Fruit fly (Drosophila melanogaster) whole organism, embryonic: ENCODE results near the gene CG44261.

ENCODE experiments used
- Awh ChIP-seq: fragments of 200-800 bp; sonication (Bioruptor generic); IDR thresholded peaks from 2 replicates; pipeline ENCODE4, ENCODE4 v1.3.6; 2022; ENCODE audit warnings: missing biosample characterization, missing genetic modification characterization
- CG11093 ChIP-seq: fragments of 200-800 bp; sonication (Bioruptor generic); IDR thresholded peaks from 3 replicates; pipeline ENCODE4 v1.3.6; 2022; ENCODE audit warnings: missing biosample characterization, missing genetic modification characterization
- CG15073 ChIP-seq: fragments of 200-800 bp; sonication (Bioruptor generic); optimal IDR thresholded peaks from 2 replicates; lab custom pipeline; 2016; ENCODE audit warnings: missing biosample characterization, missing genetic modification characterization
- CG1647 ChIP-seq: fragments of 200-800 bp; sonication (Bioruptor generic); optimal IDR thresholded peaks from 3 replicates; lab custom pipeline; 2016; ENCODE audit warnings: missing biosample characterization, missing genetic modification characterization
- CG16813 ChIP-seq: fragments of 200-800 bp; sonication (Bioruptor generic); IDR thresholded peaks from 3 replicates; pipeline ENCODE4 v1.3.6; 2022; ENCODE audit warnings: missing biosample characterization, missing genetic modification characterization; ENCODE audit not compliant: partially characterized antibody
- CG17361 ChIP-seq: fragments of 200-800 bp; sonication (Bioruptor generic); IDR thresholded peaks from 3 replicates; pipeline ENCODE4 v1.3.6; 2022; ENCODE audit warnings: missing biosample characterization, missing genetic modification characterization
- CG17568 ChIP-seq: fragments of 200-800 bp; sonication (Bioruptor generic); optimal IDR thresholded peaks from 2 replicates; lab custom pipeline; 2018; ENCODE audit warnings: missing biosample characterization, mild to moderate bottlenecking, missing genetic modification characterization, moderate library complexity
- CG17912 ChIP-seq: fragments of 200-800 bp; sonication (Bioruptor generic); optimal IDR thresholded peaks from 2 replicates; lab custom pipeline; 2018; ENCODE audit warnings: missing biosample characterization, mild to moderate bottlenecking, missing genetic modification characterization
- CG3163 ChIP-seq: fragments of 200-800 bp; sonication (Bioruptor generic); optimal IDR thresholded peaks from 3 replicates; lab custom pipeline; 2016; ENCODE audit warnings: missing biosample characterization, missing genetic modification characterization
- CG3281 ChIP-seq: fragments of 200-800 bp; sonication (Bioruptor generic); optimal IDR thresholded peaks from 3 replicates; lab custom pipeline; 2017; ENCODE audit warnings: missing biosample characterization, mild to moderate bottlenecking, missing genetic modification characterization
- CG4707 ChIP-seq: fragments of 200-800 bp; sonication (Bioruptor generic); optimal IDR thresholded peaks from 2 replicates; lab custom pipeline; 2018; ENCODE audit warnings: missing biosample characterization, mild to moderate bottlenecking, missing genetic modification characterization, moderate library complexity
- CG6175 ChIP-seq: fragments of 200-800 bp; sonication (Bioruptor generic); IDR thresholded peaks from 3 replicates; pipeline ENCODE4 v1.3.6; 2022; ENCODE audit warnings: missing biosample characterization, missing genetic modification characterization
- CG7357 ChIP-seq: fragments of 200-800 bp; sonication (Bioruptor generic); IDR thresholded peaks from 3 replicates; pipeline ENCODE4 v1.3.6; 2022; ENCODE audit warnings: missing biosample characterization, missing genetic modification characterization
- CG7987 ChIP-seq: fragments of 200-800 bp; sonication (Bioruptor generic); optimal IDR thresholded peaks from 2 replicates; lab custom pipeline; 2018; ENCODE audit warnings: missing biosample characterization, mild to moderate bottlenecking, missing genetic modification characterization, moderate library complexity
- CG8281 ChIP-seq: fragments of 200-800 bp; sonication (Bioruptor generic); optimal IDR thresholded peaks from 2 replicates; lab custom pipeline; 2018; ENCODE audit warnings: missing biosample characterization, mild to moderate bottlenecking, missing genetic modification characterization, moderate library complexity
- CG8359 ChIP-seq: fragments of 200-800 bp; sonication (Bioruptor generic); optimal IDR thresholded peaks from 2 replicates; lab custom pipeline; 2017; ENCODE audit warnings: missing biosample characterization, mild to moderate bottlenecking, missing genetic modification characterization, borderline replicate concordance
- CG8765 ChIP-seq: fragments of 200-800 bp; sonication (Bioruptor generic); IDR thresholded peaks from 2 replicates; pipeline ENCODE4 v1.3.6; 2022; ENCODE audit warnings: missing biosample characterization, missing genetic modification characterization
- CkIIα-i1 ChIP-seq: fragments of 200-800 bp; sonication (Bioruptor generic); IDR thresholded peaks from 2 replicates; pipeline ENCODE4 v1.3.6; 2022; ENCODE audit warnings: missing biosample characterization, missing genetic modification characterization
- Dbx ChIP-seq: fragments of 200-800 bp; sonication (Bioruptor generic); IDR thresholded peaks from 3 replicates; pipeline ENCODE4 v1.3.6; 2022; ENCODE audit warnings: missing biosample characterization, missing genetic modification characterization
- Dll ChIP-seq: fragments of 200-800 bp; sonication (Bioruptor generic); IDR thresholded peaks from 4 replicates; pipeline ENCODE4 v1.3.6; 2022; ENCODE audit warnings: missing biosample characterization, missing genetic modification characterization; ENCODE audit not compliant: partially characterized antibody
- Eip74EF ChIP-seq, 2 experiments: fragments of 200-800 bp in 1 of 2; fragments of >200 bp in 1 of 2; sonication (Bioruptor generic) in 1 of 2; optimal IDR thresholded peaks; 2 replicates each; lab custom pipeline; 2017 to 2019; ENCODE audit warnings: missing biosample characterization in 2 of 2, missing genetic modification characterization in 2 of 2, mild to moderate bottlenecking in 1 of 2, moderate library complexity in 1 of 2
- Hr51 ChIP-seq, 2 experiments: fragments of 200-800 bp; sonication (Bioruptor generic); optimal IDR thresholded peaks; 2 replicates in 1 of 2; 3 replicates in 1 of 2; lab custom pipeline; 2016 to 2018; ENCODE audit warnings: missing biosample characterization in 2 of 2, missing genetic modification characterization in 2 of 2, mild to moderate bottlenecking in 1 of 2, moderate library complexity in 1 of 2
- Jarid2 ChIP-seq: fragments of 200-800 bp; sonication (Bioruptor generic); optimal IDR thresholded peaks from 3 replicates; lab custom pipeline; 2017; ENCODE audit warnings: mild to moderate bottlenecking, missing biosample characterization, missing genetic modification reagents, missing genetic modification characterization
- MBD-R2 ChIP-seq: fragments of 200-800 bp; sonication (Bioruptor generic); IDR thresholded peaks from 2 replicates; pipeline ENCODE4 v1.3.6; 2022; ENCODE audit warnings: missing biosample characterization, missing genetic modification characterization
- Mad ChIP-seq: fragments of 200-800 bp; sonication (Bioruptor generic); optimal IDR thresholded peaks from 2 replicates; lab custom pipeline; 2016; ENCODE audit warnings: missing biosample characterization, missing genetic modification characterization
- NC2β ChIP-seq: fragments of 200-800 bp; sonication (Bioruptor generic); optimal IDR thresholded peaks from 2 replicates; lab custom pipeline; 2016; ENCODE audit warnings: missing biosample characterization, missing genetic modification characterization
- Pdp1 ChIP-seq, 2 experiments: fragments of 200-800 bp; sonication (Bioruptor generic); optimal IDR thresholded peaks; 3 replicates each; lab custom pipeline; 2016; ENCODE audit warnings: missing biosample characterization in 2 of 2, missing genetic modification characterization in 2 of 2, mild to moderate bottlenecking in 1 of 2, moderate library complexity in 1 of 2
- Sin3A ChIP-seq: fragments of >200 bp; optimal IDR thresholded peaks from 2 replicates; lab custom pipeline; 2018
- Ssrp ChIP-seq: fragments of 200-800 bp; sonication (Bioruptor generic); optimal IDR thresholded peaks from 2 replicates; lab custom pipeline; 2018; ENCODE audit warnings: missing biosample characterization, mild to moderate bottlenecking, missing genetic modification characterization, moderate library complexity
- ab ChIP-seq: fragments of 200-800 bp; sonication (Bioruptor generic); optimal IDR thresholded peaks from 2 replicates; lab custom pipeline; 2016; ENCODE audit warnings: missing biosample characterization, missing genetic modification characterization
- al ChIP-seq: fragments of 200-800 bp; sonication (Bioruptor generic); IDR thresholded peaks from 2 replicates; pipeline ENCODE4 v1.3.6; 2022; ENCODE audit warnings: missing biosample characterization, missing genetic modification characterization
- chif ChIP-seq, 2 experiments: fragments of 200-800 bp; sonication (Bioruptor generic); optimal IDR thresholded peaks; 3 replicates each; lab custom pipeline; 2016; ENCODE audit warnings: missing biosample characterization in 2 of 2, missing genetic modification characterization in 2 of 2
- chm ChIP-seq: fragments of 200-800 bp; sonication (Bioruptor generic); IDR thresholded peaks from 2 replicates; pipeline ENCODE4 v1.3.6; 2022; ENCODE audit warnings: missing biosample characterization, missing genetic modification characterization
- danr ChIP-seq: fragments of 200-800 bp; sonication (Bioruptor generic); IDR thresholded peaks from 2 replicates; pipeline ENCODE4 v1.3.6; 2022; ENCODE audit warnings: missing biosample characterization, missing genetic modification characterization
- disco-r ChIP-seq: fragments of 200-800 bp; sonication (Bioruptor generic); optimal IDR thresholded peaks from 2 replicates; lab custom pipeline; 2016; ENCODE audit warnings: missing biosample characterization, missing genetic modification characterization
- eve ChIP-seq, 2 experiments: fragments of >200 bp; optimal IDR thresholded peaks; 2 replicates each; lab custom pipeline; 2017; ENCODE audit warnings: missing biosample characterization in 2 of 2, missing genetic modification characterization in 2 of 2
- hkb ChIP-seq, 2 experiments: fragments of 200-800 bp in 1 of 2; fragments of >200 bp in 1 of 2; sonication (Bioruptor generic) in 1 of 2; IDR thresholded peaks in 1 of 2; optimal IDR thresholded peaks in 1 of 2; 2 replicates each; pipeline versions ENCODE4 v1.3.6 to Lab custom; 2017 to 2022; ENCODE audit warnings: missing biosample characterization in 1 of 2, missing genetic modification characterization in 1 of 2
- lbe ChIP-seq: fragments of 200-800 bp; sonication (Bioruptor generic); optimal IDR thresholded peaks from 2 replicates; lab custom pipeline; 2016; ENCODE audit warnings: missing biosample characterization, mild to moderate bottlenecking, missing genetic modification characterization
- lov ChIP-seq, 2 experiments: fragments of 200-800 bp in 1 of 2; fragments of >200 bp in 1 of 2; sonication (Bioruptor generic) in 1 of 2; IDR thresholded peaks in 1 of 2; optimal IDR thresholded peaks in 1 of 2; 2 replicates in 1 of 2; 3 replicates in 1 of 2; pipeline versions ENCODE4 v1.3.6 to Lab custom; 2017 to 2022; ENCODE audit warnings: missing biosample characterization in 1 of 2, missing genetic modification characterization in 1 of 2
- sc ChIP-seq, 3 experiments: fragments of >200 bp in 2 of 3; fragments of 200-800 bp in 1 of 3; sonication (Bioruptor generic) in 1 of 3; optimal IDR thresholded peaks; 2 replicates in 2 of 3; 3 replicates in 1 of 3; lab custom pipeline; 2017; ENCODE audit warnings: mild to moderate bottlenecking in 1 of 3, missing biosample characterization in 1 of 3, missing genetic modification characterization in 1 of 3, missing genetic modification reagents in 1 of 3
- schlank ChIP-seq: fragments of 200-800 bp; sonication (Bioruptor generic); optimal IDR thresholded peaks from 2 replicates; lab custom pipeline; 2018; ENCODE audit warnings: missing biosample characterization, mild to moderate bottlenecking, missing genetic modification characterization
- sens ChIP-seq: fragments of 200-800 bp; sonication (Bioruptor generic); peaks from one replicate; lab custom pipeline; 2016; ENCODE audit warnings: missing biosample characterization, missing genetic modification characterization
- sim ChIP-seq: fragments of 200-800 bp; sonication (Bioruptor generic); IDR thresholded peaks from 2 replicates; pipeline ENCODE4 v1.3.6; 2022; ENCODE audit warnings: missing biosample characterization, missing genetic modification characterization
- sisA ChIP-seq: fragments of 200-800 bp; sonication (Bioruptor generic); IDR thresholded peaks from 2 replicates; pipeline ENCODE4 v1.3.6; 2022; ENCODE audit warnings: missing biosample characterization, missing genetic modification characterization
- twi ChIP-seq: fragments of 200-800 bp; optimal IDR thresholded peaks from 2 replicates; lab custom pipeline; 2019; ENCODE audit warnings: missing biosample characterization, mild to moderate bottlenecking, missing genetic modification characterization, moderate library complexity

Gene CG44261

DNA sequence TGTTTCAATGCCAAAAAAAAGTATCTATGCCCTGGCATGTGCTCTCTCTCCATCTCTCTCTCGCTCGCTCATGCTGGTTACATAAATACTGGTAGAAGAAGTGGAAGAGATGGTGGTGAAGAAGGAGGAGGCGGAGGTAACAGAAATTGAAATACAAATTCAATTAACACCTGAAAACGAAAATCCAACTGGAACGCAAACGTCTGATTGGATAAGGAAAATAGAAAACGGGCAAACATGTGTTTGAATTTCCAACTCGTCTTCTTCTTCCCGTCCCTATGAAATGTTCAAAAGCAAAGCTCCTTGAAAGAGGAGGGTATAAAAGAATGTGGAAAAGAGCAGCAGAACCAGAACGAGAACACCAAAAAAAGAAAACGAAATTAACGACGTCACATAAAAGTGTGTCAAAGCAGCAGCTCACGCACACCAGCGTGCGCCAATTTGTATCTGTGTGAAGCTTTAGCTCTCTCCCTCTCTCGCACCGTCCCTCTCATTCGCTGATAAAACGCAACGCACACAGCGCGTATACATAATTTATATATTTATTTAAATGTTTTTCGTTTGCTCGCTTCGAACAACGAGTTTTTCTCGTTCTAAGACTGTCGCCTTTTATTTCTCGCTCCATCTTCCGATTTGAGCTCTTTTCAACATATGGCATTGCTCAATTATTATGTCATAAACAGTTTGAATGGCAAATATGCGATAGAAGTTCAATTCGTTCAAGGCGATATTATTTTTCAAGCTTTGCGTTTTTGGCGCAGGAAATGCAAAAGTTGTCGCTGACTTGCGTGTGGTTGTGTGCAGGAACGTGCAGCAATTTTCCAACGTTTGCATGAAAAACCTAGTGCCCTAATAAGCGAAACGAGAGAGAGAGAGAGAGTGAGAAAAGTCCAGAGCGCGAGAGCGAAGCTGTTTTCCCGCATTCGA, 10.7 kb upstream of the CG44261 start (continued):
- no peak for TF ChIP-seq lov (optimal IDR thresholded peaks at IDR 0.05; lab: Kevin White, UChicago)
- no peak for TF ChIP-seq lov (GFP tag; IDR thresholded peaks at IDR 0.05; lab: Robert Waterston, UW)
- no peak for TF ChIP-seq ab (GFP tag; lab: Kevin White, UChicago)
- no peak for TF ChIP-seq Dbx (GFP tag; lab: Robert Waterston, UW)
- no peak for TF ChIP-seq Sin3A
- no peak for TF ChIP-seq CG16813 (GFP tag; lab: Robert Waterston, UW)
- no peak for TF ChIP-seq MBD-R2
- TF ChIP-seq Eip74EF (GFP tag; optimal IDR thresholded peaks at IDR 0.05; lab: Kevin White, UChicago) = peak in 1 of 2 experiments; percentile 58
- peak in 1 of 2 experiments; percentile 68 for TF ChIP-seq eve (GFP tag; optimal IDR thresholded peaks at IDR 0.05; lab: Kevin White, UChicago)
- TF ChIP-seq chm (GFP tag; lab: Robert Waterston, UW) = no peak
- no peak for TF ChIP-seq CG4707 (GFP tag; lab: Kevin White, UChicago)
- no peak for TF ChIP-seq CG1647 (GFP tag; lab: Kevin White, UChicago)
- TF ChIP-seq, all 482 proteins: peak for 28

DNA sequence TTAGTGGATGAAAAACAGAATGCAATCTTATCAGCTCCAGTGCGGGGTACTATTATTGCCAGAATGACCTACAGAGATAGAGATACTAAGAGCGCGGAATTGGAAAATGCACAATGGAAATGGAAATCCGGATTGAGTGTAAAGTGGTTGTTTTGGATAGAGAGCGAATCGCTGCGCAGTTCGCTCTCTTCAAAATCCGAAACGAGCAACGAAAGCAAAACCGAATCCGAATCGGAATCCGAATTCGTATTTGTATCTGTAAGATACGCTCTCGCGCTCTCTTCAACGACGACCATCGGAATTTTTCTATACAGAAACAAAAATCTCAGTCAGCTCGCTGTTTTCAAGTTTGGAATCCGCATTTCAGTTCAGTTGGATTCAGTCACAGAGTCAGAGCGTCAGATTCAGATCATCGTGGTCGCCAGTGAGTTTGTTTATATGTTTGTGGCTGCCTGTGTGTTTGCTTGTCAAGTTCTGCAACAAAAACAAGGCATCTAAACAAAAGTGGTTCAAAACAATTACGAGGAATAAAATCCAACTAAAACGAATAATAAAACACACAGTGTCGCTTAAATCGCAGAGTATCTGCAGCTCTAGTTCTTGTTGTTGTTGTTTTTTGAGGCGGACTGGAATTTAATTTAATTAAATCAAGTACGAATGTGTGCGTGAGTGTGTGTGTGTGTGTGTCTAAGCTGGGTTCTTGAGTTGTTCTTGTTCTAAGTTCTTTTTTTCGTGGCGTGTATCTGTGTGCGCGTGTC, 9.8 kb upstream of the CG44261 start, which contains the start of gene ps:
ps (plus strand) TSS at position 364 of the 758 bp plus-strand sequence.
- TF ChIP-seq NC2β (GFP tag; lab: Kevin White, UChicago) (no peak), sisA (GFP tag; lab: Robert Waterston, UW) (no peak), hkb (optimal IDR thresholded peaks at IDR 0.05; lab: Kevin White, UChicago) (no peak), hkb (GFP tag; IDR thresholded peaks at IDR 0.05; lab: Robert Waterston, UW) (no peak), CG7357 (GFP tag; lab: Robert Waterston, UW) (no peak), CG8359 (GFP tag; lab: Kevin White, UChicago) (no peak), CG8765 (no peak), al (no peak), CkIIα-i1 (no peak), CG17912 (GFP tag; lab: Kevin White, UChicago) (no peak), Awh (no peak), Pdp1 (GFP tag; optimal IDR thresholded peaks at IDR 0.05; lab: Kevin White, UChicago) (no peak), CG3281 (peak; percentile 31), danr (no peak), CG11093 (GFP tag; lab: Robert Waterston, UW) (no peak), Hr51 (GFP tag; optimal IDR thresholded peaks at IDR 0.05; lab: Kevin White, UChicago) (peak in 1 of 2 experiments; percentile 0), sc (optimal IDR thresholded peaks at IDR 0.05; lab: Kevin White, UChicago) (no peak), sc (GFP tag; optimal IDR thresholded peaks at IDR 0.05; lab: Kevin White, UChicago) (no peak), CG8281 (peak; percentile 64), twi (tag; lab: Kevin White, UChicago) (no peak), CG17361 (GFP tag; lab: Robert Waterston, UW) (no peak), sim (GFP tag; lab: Robert Waterston, UW) (no peak), Ssrp (no peak), sens (GFP tag; lab: Kevin White, UChicago) (peak; percentile 86), disco-r (no peak), schlank (no peak), chif (GFP tag; optimal IDR thresholded peaks at IDR 0.05; lab: Kevin White, UChicago) (no peak), Jarid2 (GFP tag; lab: Kevin White, UChicago) (peak; percentile 93), Dll (GFP tag; lab: Robert Waterston, UW) (no peak), CG6175 (GFP tag; lab: Robert Waterston, UW) (no peak), CG3163 (GFP tag; lab: Kevin White, UChicago) (peak; percentile 80), CG15073 (GFP tag; lab: Kevin White, UChicago) (no peak), CG7987 (GFP tag; lab: Kevin White, UChicago) (no peak), CG17568 (GFP tag; lab: Kevin White, UChicago) (peak; percentile 27), Mad (GFP tag; lab: Kevin White, UChicago) (no peak), lbe (GFP tag; lab: Kevin White, UChicago) (peak; percentile 7)
